Fruit fly (Drosophila melanogaster): Measurements from ENCODE around the gene dnt.

dm6 chr2L:19376145-19376544 lies 13.1 kb upstream of the dnt start:
- TF ChIP-seq CG11504 (tag; optimal IDR thresholded peaks at IDR 0.05) (peak; percentile 15), Opbp (GFP tag; IDR thresholded peaks at IDR 0.05; ENCODE audit: partially characterized antibody) (no peak), mam (GFP tag; optimal IDR thresholded peaks at IDR 0.05) (no peak), CG2712 (tag; optimal IDR thresholded peaks at IDR 0.05) (peak; percentile 71), CG8089 (GFP tag; optimal IDR thresholded peaks at IDR 0.05) (no peak), dimm (GFP tag; IDR thresholded peaks at IDR 0.05) (no peak), Dref (GFP tag; IDR thresholded peaks at IDR 0.05) (no peak), zf30C (GFP tag; optimal IDR thresholded peaks at IDR 0.05) (no peak), CG8478 (optimal IDR thresholded peaks at IDR 0.05) (no peak), Gsc (GFP tag; IDR thresholded peaks at IDR 0.05) (no peak), sim (GFP tag; IDR thresholded peaks at IDR 0.05) (0 out of 2 replicates have a peak, but pooled peaks have one; percentile 33), Rx (GFP tag; IDR thresholded peaks at IDR 0.05) (peak; percentile 17; the same call in 1 of the 2 replicates), CG10147 (GFP tag; optimal IDR thresholded peaks at IDR 0.05) (no peak)

Measured in whole organism, embryonic.